Fruit fly (Drosophila melanogaster) S2 (cell line): Measurements from ENCODE around the gene Sap130.

Experiments
- CG8478 ChIP-seq: fragments of >200 bp; optimal IDR thresholded peaks from 2 replicates; lab custom pipeline; 2018
- CTCF ChIP-seq, 2 experiments: fragments of >200 bp; optimal IDR thresholded peaks; 2 replicates each; lab custom pipeline; 2018

- no peak for TF ChIP-seq CG8478 (lab: Kevin White, UChicago)
- TF ChIP-seq CTCF (optimal IDR thresholded peaks at IDR 0.05; lab: Kevin White, UChicago) = no peak
Measured at dm6 chr3L:12842532-12842931, 36.8 kb downstream of the Sap130 start.
